Fruit fly (Drosophila melanogaster): ENCODE measurements around the gene CG32119.

The CG32119 gene

DNA sequence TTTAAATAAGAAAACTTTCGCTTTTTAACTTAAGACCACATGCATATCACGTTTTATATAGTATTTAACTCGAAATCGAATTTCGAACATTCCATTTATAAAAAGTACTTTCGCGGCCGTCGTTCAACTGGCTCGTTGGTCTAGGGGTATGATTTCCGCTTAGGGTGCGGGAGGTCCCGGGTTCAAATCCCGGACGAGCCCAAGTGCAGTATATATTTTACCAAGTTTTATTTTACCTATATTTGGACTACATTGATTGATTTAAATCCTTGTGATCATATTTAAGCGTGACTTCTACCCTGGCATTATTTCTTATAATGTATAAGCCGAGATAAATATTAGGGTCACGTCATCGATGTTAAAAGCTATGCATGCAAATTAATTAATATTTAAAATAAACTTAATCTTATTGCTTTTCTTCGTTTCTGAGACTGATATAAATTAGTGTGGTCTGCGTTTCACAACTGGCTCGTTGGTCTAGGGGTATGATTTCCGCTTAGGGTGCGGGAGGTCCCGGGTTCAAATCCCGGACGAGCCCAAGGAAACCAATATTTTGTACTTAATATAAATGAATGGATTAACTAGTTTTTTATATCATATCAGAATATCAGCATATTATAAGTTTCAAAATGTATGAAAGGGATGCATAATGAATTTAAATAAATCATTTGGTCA, 37.3 kb downstream of the CG32119 start (continued):
- TF ChIP-seq twi (tag; optimal IDR thresholded peaks at IDR 0.05): no peak
- no peak for TF ChIP-seq Usf (GFP tag; optimal IDR thresholded peaks at IDR 0.05)
- TF ChIP-seq dysf (GFP tag; IDR thresholded peaks at IDR 0.05): no peak
- TF ChIP-seq repo (GFP tag; optimal IDR thresholded peaks at IDR 0.05): no peak
- no peak for TF ChIP-seq lmd (GFP tag; IDR thresholded peaks at IDR 0.05)
- TF ChIP-seq lov (optimal IDR thresholded peaks at IDR 0.05): no peak
- no peak for TF ChIP-seq lov (GFP tag; IDR thresholded peaks at IDR 0.05)
- TF ChIP-seq ttk (GFP tag; IDR thresholded peaks at IDR 0.05): no peak
- no peak for TF ChIP-seq Nf-YA (GFP tag; IDR thresholded peaks at IDR 0.05)
- no peak for TF ChIP-seq CG13123 (GFP tag; optimal IDR thresholded peaks at IDR 0.05)

DNA sequence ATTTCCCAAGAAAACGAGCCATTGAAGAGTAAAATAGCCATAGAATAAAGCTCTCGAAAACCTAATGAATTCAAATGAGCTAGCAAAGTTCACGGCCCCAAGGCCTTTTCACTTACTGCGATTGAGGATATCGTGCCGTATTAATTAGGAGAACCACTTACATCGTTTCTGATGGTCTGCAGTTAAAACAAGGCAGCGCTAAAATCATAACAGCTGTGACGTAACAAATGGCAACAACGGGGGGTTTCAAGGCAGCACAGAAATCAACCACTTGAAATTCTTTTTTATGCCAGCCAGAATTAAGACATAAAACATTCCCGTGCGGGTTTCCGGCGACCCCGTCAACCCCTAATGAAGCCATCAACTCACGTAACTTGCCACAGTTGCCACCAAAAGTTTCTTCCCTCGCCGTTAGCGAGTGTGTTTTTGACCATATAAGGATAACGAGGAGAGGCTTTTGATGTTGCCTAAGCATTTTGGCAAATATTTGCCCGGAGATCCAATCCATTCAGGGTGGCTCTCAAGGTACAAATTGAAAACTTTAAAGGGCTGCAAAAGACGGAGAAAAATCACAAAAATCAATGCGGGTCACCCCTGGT, 38.4 kb downstream of the CG32119 start:
- TF ChIP-seq eyg (GFP tag; optimal IDR thresholded peaks at IDR 0.05) (no peak), gro (GFP tag; optimal IDR thresholded peaks at IDR 0.05) (no peak), Antp (GFP tag; optimal IDR thresholded peaks at IDR 0.05) (no peak), Hr51 (GFP tag; optimal IDR thresholded peaks at IDR 0.05) (peak in 1 of 2 experiments; percentile 5), nerfin-1 (tag; optimal IDR thresholded peaks at IDR 0.05) (peak; percentile 12), Pdp1 (GFP tag; optimal IDR thresholded peaks at IDR 0.05) (peak in 1 of 2 experiments; percentile 14), CG13287 (GFP tag; IDR thresholded peaks at IDR 0.05; ENCODE audit: partially characterized antibody) (no peak), nom (GFP tag; optimal IDR thresholded peaks at IDR 0.05) (no peak), tap (tag; optimal IDR thresholded peaks at IDR 0.05) (peak; percentile 72), Nf-YB (GFP tag; optimal IDR thresholded peaks at IDR 0.05) (no peak), CG9437 (GFP tag; optimal IDR thresholded peaks at IDR 0.05) (no peak), H2.0 (GFP tag; IDR thresholded peaks at IDR 0.05) (no peak), Nf-YA (GFP tag; IDR thresholded peaks at IDR 0.05) (no peak), CG18599 (GFP tag; optimal IDR thresholded peaks at IDR 0.05) (peak; percentile 24), sqz (GFP tag; optimal IDR thresholded peaks at IDR 0.05) (peak; percentile 41), CG18262 (tag; optimal IDR thresholded peaks at IDR 0.05) (no peak), CG14860 (GFP tag; IDR thresholded peaks at IDR 0.05; ENCODE audit: partially characterized antibody) (no peak), MTF-1 (GFP tag; optimal IDR thresholded peaks at IDR 0.05; ENCODE audit: borderline replicate concordance) (no peak), danr (GFP tag; IDR thresholded peaks at IDR 0.05) (no peak), dimm (GFP tag; IDR thresholded peaks at IDR 0.05) (no peak), luna (GFP tag; optimal IDR thresholded peaks at IDR 0.05) (no peak), mld (GFP tag; IDR thresholded peaks at IDR 0.05; ENCODE audit: partially characterized antibody) (no peak), Taf1 (GFP tag; IDR thresholded peaks at IDR 0.05) (no peak), gsb-n (tag; optimal IDR thresholded peaks at IDR 0.05) (peak; percentile 8), pros (GFP tag; optimal IDR thresholded peaks at IDR 0.05) (peak; percentile 85), CG8388 (GFP tag; optimal IDR thresholded peaks at IDR 0.05) (peak; percentile 93), crol (GFP tag; IDR thresholded peaks at IDR 0.05) (no peak), Usf (GFP tag; optimal IDR thresholded peaks at IDR 0.05) (no peak), abd-A (tag; optimal IDR thresholded peaks at IDR 0.05) (peak; percentile 63), D (optimal IDR thresholded peaks at IDR 0.05) (no peak), D (GFP tag; optimal IDR thresholded peaks at IDR 0.05) (no peak), NC2β (GFP tag; optimal IDR thresholded peaks at IDR 0.05) (no peak), CG7271 (tag; optimal IDR thresholded peaks at IDR 0.05) (no peak), dmrt11E (tag; optimal IDR thresholded peaks at IDR 0.05) (no peak)

All from whole organism, embryonic.